Fruit fly (Drosophila melanogaster) Kc167 (cell line): ENCODE data around the gene ct.

Experiments
- Myc ChIP-seq: fragments of >200 bp; optimal IDR thresholded peaks from 2 replicates; lab custom pipeline; 2017; ENCODE audit warnings: missing external identifiers
- Sin3A ChIP-seq: fragments of >200 bp; optimal IDR thresholded peaks from 2 replicates; lab custom pipeline; 2018; ENCODE audit warnings: missing external identifiers
- h ChIP-seq: fragments of >200 bp; optimal IDR thresholded peaks from 3 replicates; lab custom pipeline; 2018; ENCODE audit warnings: missing external identifiers
- insv ChIP-seq: fragments of >200 bp; optimal IDR thresholded peaks from 3 replicates; lab custom pipeline; 2018; ENCODE audit warnings: missing external identifiers
- psq ChIP-seq: fragments of >200 bp; optimal IDR thresholded peaks from 2 replicates; lab custom pipeline; 2017; ENCODE audit warnings: missing external identifiers
- ttk ChIP-seq: sonication (Bioruptor generic); optimal IDR thresholded peaks from 2 replicates; lab custom pipeline; 2017; ENCODE audit warnings: missing external identifiers

DNA sequence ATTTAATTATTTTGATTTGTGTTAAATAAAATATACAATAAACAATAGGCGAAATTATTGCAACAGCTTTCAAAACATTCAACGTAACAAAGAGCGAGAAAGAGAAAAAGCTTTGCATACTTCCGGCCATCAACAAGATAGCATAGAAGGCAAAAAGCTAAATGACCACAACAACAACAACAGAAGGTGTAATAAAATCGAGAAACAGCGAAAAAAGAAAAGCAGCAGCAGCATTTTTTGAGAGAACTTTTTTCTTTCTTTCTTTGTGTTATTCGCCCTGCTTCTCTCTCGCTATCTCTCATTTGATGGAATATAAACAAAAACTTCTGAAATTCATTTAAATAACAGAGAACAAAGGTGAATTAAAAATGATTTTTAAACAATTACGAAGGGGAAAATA, 86.0 kb downstream of the ct start:
- TF ChIP-seq psq (no peak), h (lab: Kevin White, UChicago) (no peak), Myc (no peak), insv (lab: Kevin White, UChicago) (no peak), ttk (lab: Kevin White, UChicago) (no peak), Sin3A (lab: Kevin White, UChicago) (no peak)
